Worm (Caenorhabditis elegans): ENCODE results near the gene sgk-1.

The sgk-1 gene

ce11 chrX:16205880-16206279 lies 56.0 kb downstream of the sgk-1 start (continued):
- TF ChIP-seq ZK546.5 (tag; optimal IDR thresholded peaks at IDR 0.05) = no peak
- 0 out of 2 replicates have a peak, but pooled peaks have one; percentile 33 for TF ChIP-seq lin-1 (GFP tag; IDR thresholded peaks at IDR 0.05)
- no peak for TF ChIP-seq tag-97 (GFP tag; IDR thresholded peaks at IDR 0.05)
- TF ChIP-seq pha-4 (GFP tag; IDR thresholded peaks at IDR 0.05) = peak; percentile 41; the same call in 1 of the 2 replicates
- no peak for TF ChIP-seq pha-4 (tag; optimal IDR thresholded peaks at IDR 0.05)
- TF ChIP-seq zfp-2 (tag; optimal IDR thresholded peaks at IDR 0.05) = no peak
- TF ChIP-seq unc-39 (tag; optimal IDR thresholded peaks at IDR 0.05) = no peak
- no peak for TF ChIP-seq ceh-32 (tag; optimal IDR thresholded peaks at IDR 0.05; ENCODE audit: poor library complexity)
- TF ChIP-seq Y48G9A.11 (GFP tag; IDR thresholded peaks at IDR 0.05) = no peak
- no peak for TF ChIP-seq mxl-2 (GFP tag; conservative IDR thresholded peaks at IDR 0.05)
- TF ChIP-seq rbr-2 (tag; optimal IDR thresholded peaks at IDR 0.05) = peak; percentile 91
- no peak for TF ChIP-seq Y105C5A.15 (GFP tag; IDR thresholded peaks at IDR 0.05)
- peak; percentile 69 for TF ChIP-seq spr-1 (tag; optimal IDR thresholded peaks at IDR 0.05)
- peak; percentile 53; the same call in 1 of the 2 replicates for TF ChIP-seq php-3 (GFP tag; IDR thresholded peaks at IDR 0.05)
- TF ChIP-seq daf-16 (GFP tag; optimal IDR thresholded peaks at IDR 0.05) = peak; percentile 14 to 82
- TF ChIP-seq daf-16 (tag; optimal IDR thresholded peaks at IDR 0.05) = peak; percentile 54
- peak; percentile 21 for TF ChIP-seq fkh-10 (GFP tag; optimal IDR thresholded peaks at IDR 0.05)
- no peak for TF ChIP-seq egl-27 (tag; optimal IDR thresholded peaks at IDR 0.05)
- peak; percentile 89 for TF ChIP-seq mep-1 (tag; optimal IDR thresholded peaks at IDR 0.05)
- TF ChIP-seq snpc-4 (tag; optimal IDR thresholded peaks at IDR 0.05) = no peak
- TF ChIP-seq F10B5.3 (tag; optimal IDR thresholded peaks at IDR 0.05) = peak; percentile 90
- no peak for TF ChIP-seq F44E2.7 (GFP tag; IDR thresholded peaks at IDR 0.05)
- TF ChIP-seq ceh-44 (GFP tag; IDR thresholded peaks at IDR 0.05) = no peak
- TF ChIP-seq tra-1 (GFP tag; IDR thresholded peaks at IDR 0.05) = no peak
- peak; percentile 68 for TF ChIP-seq ceh-28 (tag; optimal IDR thresholded peaks at IDR 0.05)
- peak; percentile 59 for TF ChIP-seq dmd-6 (GFP tag; IDR thresholded peaks at IDR 0.05)
- TF ChIP-seq nhr-10 (tag; optimal IDR thresholded peaks at IDR 0.05) = peak; percentile 4
- TF ChIP-seq lim-7 (GFP tag; IDR thresholded peaks at IDR 0.05) = no peak
- TF ChIP-seq aly-2 (tag; optimal IDR thresholded peaks at IDR 0.05) = no peak
- TF ChIP-seq nhr-111 (GFP tag; optimal IDR thresholded peaks at IDR 0.05) = no peak
- TF ChIP-seq ceh-20 (GFP tag; IDR thresholded peaks at IDR 0.05) = 0 out of 2 replicates have a peak, but pooled peaks have one; percentile 32
- TF ChIP-seq dmd-8 (GFP tag; IDR thresholded peaks at IDR 0.05) = no peak
- TF ChIP-seq nhr-76 (tag; optimal IDR thresholded peaks at IDR 0.05) = no peak
- TF ChIP-seq ama-1 (optimal IDR thresholded peaks at IDR 0.05) = no peak
- TF ChIP-seq mes-2 (tag; optimal IDR thresholded peaks at IDR 0.05; ENCODE audit: poor library complexity, severe bottlenecking) = peak; percentile 65
- TF ChIP-seq nhr-41 (GFP tag; IDR thresholded peaks at IDR 0.05) = no peak
- peak; percentile 72 for TF ChIP-seq hlh-30 (tag; optimal IDR thresholded peaks at IDR 0.05; ENCODE audit: insufficient read depth)
- TF ChIP-seq hmg-1.1 (GFP tag; IDR thresholded peaks at IDR 0.05) = peak; percentile 91
- no peak for TF ChIP-seq madf-5 (GFP tag; IDR thresholded peaks at IDR 0.05)
- TF ChIP-seq zag-1 (tag; optimal IDR thresholded peaks at IDR 0.05) = no peak
- no peak for TF ChIP-seq lin-15B (tag; optimal IDR thresholded peaks at IDR 0.05)
- no peak for TF ChIP-seq lin-39 (tag; optimal IDR thresholded peaks at IDR 0.05)
- no peak for TF ChIP-seq sdz-12 (GFP tag; optimal IDR thresholded peaks at IDR 0.05)
- peak; percentile 81 for TF ChIP-seq T20F7.1 (GFP tag; optimal IDR thresholded peaks at IDR 0.05)
- TF ChIP-seq set-16 (GFP tag; IDR thresholded peaks at IDR 0.05) = no peak
- TF ChIP-seq F49E8.2 (tag; optimal IDR thresholded peaks at IDR 0.05; ENCODE audit: borderline replicate concordance) = no peak
- TF ChIP-seq lin-13 (GFP tag; optimal IDR thresholded peaks at IDR 0.05) = peak; percentile 9
- TF ChIP-seq skn-1 (tag; optimal IDR thresholded peaks at IDR 0.05) = no peak
- TF ChIP-seq lir-3 (tag; optimal IDR thresholded peaks at IDR 0.05) = no peak
- TF ChIP-seq spr-3 (GFP tag; optimal IDR thresholded peaks at IDR 0.05) = peak; percentile 36
- no peak for TF ChIP-seq nhr-237 (tag; optimal IDR thresholded peaks at IDR 0.05)
- TF ChIP-seq gei-8 (GFP tag; optimal IDR thresholded peaks at IDR 0.05) = no peak
- TF ChIP-seq jun-1 (tag; optimal IDR thresholded peaks at IDR 0.05) = peak; percentile 67
